Worm (Caenorhabditis elegans) whole organism, L1 larva: ENCODE measurements around the gene M02F4.2.

Source experiments
- aha-1 ChIP-seq: fragments of 150-350 bp; optimal IDR thresholded peaks from 2 replicates; lab custom pipeline; 2014; ENCODE audit warnings: missing biosample characterization, missing genetic modification characterization
- ama-1 ChIP-seq: fragments of 150-350 bp; optimal IDR thresholded peaks from 2 replicates; lab custom pipeline; 2014
- ceh-82 ChIP-seq, 3 experiments: fragments of 150-350 bp in 1 of 3; sonication (generic microtip) in 2 of 3; optimal IDR thresholded peaks; 2 replicates each; lab custom pipeline; 2014 to 2017; ENCODE audit warnings: missing biosample characterization in 3 of 3, missing genetic modification characterization in 3 of 3
- efl-1 ChIP-seq, 4 experiments: fragments of 150-350 bp; optimal IDR thresholded peaks in 3 of 4; peaks in 1 of 4; 1 replicate in 1 of 4; 2 replicates in 3 of 4; lab custom pipeline; 2014; ENCODE audit warnings: missing biosample characterization in 2 of 4, missing genetic modification characterization in 2 of 4, missing genetic modification reagents in 2 of 4
- lin-15B ChIP-seq: fragments of 150-350 bp; sonication (generic microtip); optimal IDR thresholded peaks from 3 replicates; lab custom pipeline; 2014; ENCODE audit warnings: missing biosample characterization, missing genetic modification characterization
- lsy-2 ChIP-seq, 2 experiments: fragments of 150-350 bp; optimal IDR thresholded peaks; 2 replicates each; lab custom pipeline; 2014; ENCODE audit warnings: missing biosample characterization in 2 of 2, missing genetic modification characterization in 2 of 2
- nhr-11 ChIP-seq: fragments of 150-350 bp; optimal IDR thresholded peaks from 2 replicates; lab custom pipeline; 2014; ENCODE audit warnings: missing biosample characterization, missing genetic modification characterization
- pax-3 ChIP-seq: fragments of 200-800 bp; sonication (Bioruptor generic); optimal IDR thresholded peaks from 2 replicates; lab custom pipeline; 2018; ENCODE audit warnings: mild to moderate bottlenecking, missing genetic modification characterization, moderate library complexity, missing compliant biosample characterization
- skn-1 ChIP-seq: fragments of 150-350 bp; optimal IDR thresholded peaks from 2 replicates; lab custom pipeline; 2014; ENCODE audit warnings: missing biosample characterization, missing genetic modification characterization
- sup-37 ChIP-seq: fragments of 200-800 bp; sonication (Bioruptor generic); optimal IDR thresholded peaks from 2 replicates; lab custom pipeline; 2018; ENCODE audit warnings: mild to moderate bottlenecking, missing genetic modification characterization, missing compliant biosample characterization
- unc-62 ChIP-seq: fragments of 150-350 bp; optimal IDR thresholded peaks from 2 replicates; lab custom pipeline; 2014; ENCODE audit warnings: missing biosample characterization, missing genetic modification reagents, missing genetic modification characterization
- unc-98 ChIP-seq: fragments of 200-800 bp; sonication (Bioruptor generic); IDR thresholded peaks from 2 replicates; pipeline ENCODE4 v1.3.6; 2022; ENCODE audit warnings: missing genetic modification characterization, missing compliant biosample characterization
- ztf-11 ChIP-seq, 2 experiments: sonication (generic microtip); optimal IDR thresholded peaks; 2 replicates each; lab custom pipeline; 2016 to 2017; ENCODE audit warnings: missing genetic modification characterization in 2 of 2, missing biosample characterization in 1 of 2, missing compliant biosample characterization in 1 of 2

ce11 chrX:3024637-3025113 is 9.4 kb downstream of the M02F4.2 start, which contains the start of gene aqp-7:
- no peak for TF ChIP-seq pax-3
- TF ChIP-seq skn-1 (tag; lab: Kevin White, UChicago), result no peak
- TF ChIP-seq unc-62 (GFP tag; lab: Kevin White, UChicago), result no peak
- TF ChIP-seq efl-1 (optimal IDR thresholded peaks at IDR 0.05; lab: Kevin White, UChicago), result no peak
- peak in 1 of 2 experiments; percentile 8 for TF ChIP-seq efl-1 (GFP tag; optimal IDR thresholded peaks at IDR 0.05 in 1 of 2; lab: Kevin White, UChicago)
- no peak for TF ChIP-seq ztf-11 (tag; optimal IDR thresholded peaks at IDR 0.05; lab: Kevin White, UChicago)
- no peak for TF ChIP-seq ceh-82 (tag; optimal IDR thresholded peaks at IDR 0.05; lab: Kevin White, UChicago)
- no peak for TF ChIP-seq sup-37 (GFP tag; lab: Kevin White, UChicago)
- TF ChIP-seq unc-98, result no peak
- TF ChIP-seq lsy-2 (tag; optimal IDR thresholded peaks at IDR 0.05; lab: Kevin White, UChicago), result no peak
- TF ChIP-seq aha-1 (tag; lab: Kevin White, UChicago), result no peak
- TF ChIP-seq lin-15B (tag; lab: Kevin White, UChicago), result no peak
- no peak for TF ChIP-seq nhr-11 (tag; lab: Kevin White, UChicago)
- no peak for TF ChIP-seq ama-1 (lab: Kevin White, UChicago)
